Worm (Caenorhabditis elegans): ENCODE measurements around the gene clec-186.

ce11 chrIV:12830829-12831392 is 35.0 kb upstream of the clec-186 start:
- no peak for TF ChIP-seq snpc-1.1 (tag; optimal IDR thresholded peaks at IDR 0.05; ENCODE audit: insufficient read depth)
- no peak for TF ChIP-seq lag-1 (GFP tag; IDR thresholded peaks at IDR 0.05)
- no peak for TF ChIP-seq cebp-1 (GFP tag; IDR thresholded peaks at IDR 0.05)
- no peak for TF ChIP-seq cebp-1 (tag; optimal IDR thresholded peaks at IDR 0.05)
